Worm (Caenorhabditis elegans) whole organism, late embryonic: ENCODE results near the gene K06H7.2.
A peak's percentile ranks its signal among the peaks of the same experiment; 100 is the strongest.

ENCODE experiments used
- C08G9.2 ChIP-seq: sonication (generic microtip); optimal IDR thresholded peaks from 2 replicates; lab custom pipeline; 2016; ENCODE audit warnings: mild to moderate bottlenecking, missing genetic modification characterization, moderate library complexity, missing compliant biosample characterization
- ahr-1 ChIP-seq: sonication (generic microtip); optimal IDR thresholded peaks from 2 replicates; lab custom pipeline; 2016; ENCODE audit warnings: missing genetic modification characterization, missing compliant biosample characterization
- ama-1 ChIP-seq: fragments of 150-350 bp; optimal IDR thresholded peaks from 2 replicates; lab custom pipeline; 2014
- ceh-18 ChIP-seq: sonication (generic microtip); optimal IDR thresholded peaks from 2 replicates; lab custom pipeline; 2016; ENCODE audit warnings: missing genetic modification characterization, missing compliant biosample characterization
- ceh-9 ChIP-seq: sonication (generic microtip); optimal IDR thresholded peaks from 2 replicates; lab custom pipeline; 2016; ENCODE audit warnings: mild to moderate bottlenecking, missing genetic modification characterization, inconsistent platforms, missing compliant biosample characterization
- eyg-1 ChIP-seq: sonication (generic microtip); optimal IDR thresholded peaks from 2 replicates; lab custom pipeline; 2016; ENCODE audit warnings: missing genotype, missing genetic modification characterization, missing compliant biosample characterization
- pha-2 ChIP-seq: sonication (generic microtip); optimal IDR thresholded peaks from 2 replicates; lab custom pipeline; 2017; ENCODE audit warnings: mild to moderate bottlenecking, missing genetic modification characterization, missing compliant biosample characterization
- pros-1 ChIP-seq: fragments of 150-350 bp; optimal IDR thresholded peaks from 2 replicates; lab custom pipeline; 2014; ENCODE audit warnings: missing biosample characterization, missing genetic modification reagents, missing genetic modification characterization
- sox-4 ChIP-seq: sonication (generic microtip); optimal IDR thresholded peaks from 2 replicates; lab custom pipeline; 2017; ENCODE audit warnings: mild to moderate bottlenecking, missing genetic modification characterization, inconsistent platforms, missing compliant biosample characterization
- tbx-2 ChIP-seq: sonication (generic microtip); optimal IDR thresholded peaks from 2 replicates; lab custom pipeline; 2016; ENCODE audit warnings: missing genetic modification characterization, missing compliant biosample characterization

DNA sequence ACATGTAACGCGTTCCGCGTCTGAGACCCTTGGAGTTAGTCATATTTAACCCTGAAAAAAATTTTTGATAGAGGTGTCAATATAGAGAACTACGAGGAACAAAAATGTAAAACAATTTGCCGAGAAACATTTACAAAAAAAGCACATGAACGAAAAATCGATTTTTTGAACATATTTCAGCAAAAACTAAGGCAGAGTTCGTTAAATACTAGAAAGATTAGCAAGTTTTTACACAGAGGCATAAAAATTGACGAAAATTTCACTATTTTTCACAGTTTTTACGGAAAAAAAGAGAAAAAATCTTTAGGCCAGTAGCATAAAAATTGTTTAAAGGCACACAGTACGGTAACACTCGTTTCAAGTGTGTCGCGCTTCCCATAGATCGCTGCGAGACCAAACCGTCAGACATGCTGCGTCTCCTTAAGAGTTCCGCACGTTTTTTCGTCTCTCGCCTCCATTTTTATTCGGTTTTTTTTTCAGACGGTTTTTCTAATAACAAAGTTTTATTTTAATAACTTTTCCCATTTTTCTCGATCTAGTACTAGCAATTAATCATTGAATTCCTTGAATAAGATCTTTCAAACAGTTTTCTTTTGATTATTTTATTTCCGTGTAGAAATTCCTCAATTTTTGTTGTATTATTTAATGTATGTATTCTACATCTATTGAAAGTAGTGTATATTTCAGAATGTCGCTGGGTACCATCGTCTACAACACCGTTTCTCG is 37.0 kb downstream of the K06H7.2 start, which contains the start of the genes rpl-21 and C14B9.10:
- no peak for TF ChIP-seq ceh-9
- TF ChIP-seq eyg-1 (tag; lab: Kevin White, UChicago) = no peak
- no peak for TF ChIP-seq ama-1
- no peak for TF ChIP-seq pha-2
- TF ChIP-seq C08G9.2 (tag; lab: Kevin White, UChicago) = no peak
- no peak for TF ChIP-seq pros-1 (tag; lab: Kevin White, UChicago)
- TF ChIP-seq tbx-2 (tag; lab: Kevin White, UChicago) = peak; percentile 49
- no peak for TF ChIP-seq ahr-1 (tag; lab: Kevin White, UChicago)
- TF ChIP-seq ceh-18 (tag; lab: Kevin White, UChicago) = peak; percentile 27
- TF ChIP-seq sox-4 = no peak
